Fruit fly (Drosophila melanogaster) whole organism, embryonic: ENCODE data around the gene tbc.

Experiments used
- Abd-B ChIP-seq: fragments of 200-800 bp; sonication (Bioruptor generic); optimal IDR thresholded peaks from 2 replicates; lab custom pipeline; 2018; ENCODE audit warnings: missing biosample characterization, mild to moderate bottlenecking, missing genetic modification characterization, moderate library complexity
- CG11398 ChIP-seq: fragments of 200-800 bp; sonication (Bioruptor generic); optimal IDR thresholded peaks from 2 replicates; lab custom pipeline; 2016; ENCODE audit warnings: missing biosample characterization, missing genetic modification characterization
- CG11695 ChIP-seq: fragments of 200-800 bp; sonication (Bioruptor generic); IDR thresholded peaks from 3 replicates; pipeline ENCODE4 v1.3.6; 2022; ENCODE audit warnings: missing biosample characterization, missing genetic modification characterization
- CG12391 ChIP-seq: fragments of 200-800 bp; sonication (Bioruptor generic); optimal IDR thresholded peaks from 3 replicates; lab custom pipeline; 2018; ENCODE audit warnings: missing biosample characterization, mild to moderate bottlenecking, missing genetic modification characterization, moderate library complexity
- CG12659 ChIP-seq: fragments of 200-800 bp; sonication (Bioruptor generic); optimal IDR thresholded peaks from 3 replicates; lab custom pipeline; 2017; ENCODE audit warnings: mild to moderate bottlenecking, missing biosample characterization, missing genetic modification reagents, missing genetic modification characterization
- CG13296 ChIP-seq: fragments of 200-800 bp; sonication (Bioruptor generic); optimal IDR thresholded peaks from 3 replicates; lab custom pipeline; 2018; ENCODE audit warnings: missing biosample characterization, mild to moderate bottlenecking, missing genetic modification characterization
- CG13894 ChIP-seq: fragments of 200-800 bp; sonication (Bioruptor generic); optimal IDR thresholded peaks from 3 replicates; lab custom pipeline; 2018; ENCODE audit warnings: missing biosample characterization, mild to moderate bottlenecking, missing genetic modification characterization, moderate library complexity
- CG14710 ChIP-seq: fragments of 200-800 bp; sonication (Bioruptor generic); optimal IDR thresholded peaks from 3 replicates; lab custom pipeline; 2019; ENCODE audit warnings: missing biosample characterization, mild to moderate bottlenecking, missing genetic modification characterization, moderate library complexity
- CG15514 ChIP-seq: fragments of 200-800 bp; sonication (Bioruptor generic); optimal IDR thresholded peaks from 3 replicates; lab custom pipeline; 2017; ENCODE audit warnings: missing biosample characterization, missing genetic modification characterization, mild to moderate bottlenecking, moderate library complexity, missing genetic modification reagents
- CG17361 ChIP-seq: fragments of 200-800 bp; sonication (Bioruptor generic); IDR thresholded peaks from 3 replicates; pipeline ENCODE4 v1.3.6; 2022; ENCODE audit warnings: missing biosample characterization, missing genetic modification characterization
- CG17385 ChIP-seq: fragments of 200-800 bp; sonication (Bioruptor generic); optimal IDR thresholded peaks from 3 replicates; lab custom pipeline; 2018; ENCODE audit warnings: missing biosample characterization, mild to moderate bottlenecking, missing genetic modification characterization
- CG18764 ChIP-seq: fragments of 200-800 bp; sonication (Bioruptor generic); optimal IDR thresholded peaks from 3 replicates; lab custom pipeline; 2016; ENCODE audit warnings: missing biosample characterization, missing genetic modification characterization
- CG2116 ChIP-seq: fragments of 200-800 bp; sonication (Bioruptor generic); optimal IDR thresholded peaks from 3 replicates; lab custom pipeline; 2018; ENCODE audit warnings: missing biosample characterization, mild to moderate bottlenecking, missing genetic modification characterization
- CG30403 ChIP-seq: fragments of 200-800 bp; sonication (Bioruptor generic); optimal IDR thresholded peaks from 3 replicates; lab custom pipeline; 2016; ENCODE audit warnings: missing biosample characterization, missing genetic modification characterization
- CG32532 ChIP-seq: fragments of 200-800 bp; sonication (Bioruptor generic); IDR thresholded peaks from 2 replicates; pipeline ENCODE4 v1.3.6; 2022; ENCODE audit warnings: missing biosample characterization, missing genetic modification characterization
- CG34376 ChIP-seq: fragments of 200-800 bp; sonication (Bioruptor generic); optimal IDR thresholded peaks from 2 replicates; lab custom pipeline; 2018; ENCODE audit warnings: missing biosample characterization, mild to moderate bottlenecking, missing genetic modification characterization
- CG7556 ChIP-seq: fragments of 200-800 bp; sonication (Bioruptor generic); optimal IDR thresholded peaks from 2 replicates; lab custom pipeline; 2017; ENCODE audit warnings: missing biosample characterization, mild to moderate bottlenecking, missing genetic modification characterization
- CG7745 ChIP-seq: fragments of 200-800 bp; sonication (Bioruptor generic); optimal IDR thresholded peaks from 2 replicates; lab custom pipeline; 2018; ENCODE audit warnings: missing biosample characterization, mild to moderate bottlenecking, missing genetic modification characterization, moderate library complexity
- CG8388 ChIP-seq: fragments of 200-800 bp; sonication (Bioruptor generic); optimal IDR thresholded peaks from 2 replicates; lab custom pipeline; 2019; ENCODE audit warnings: missing biosample characterization, mild to moderate bottlenecking, missing genetic modification characterization, moderate library complexity
- Dfd ChIP-seq, 2 experiments: fragments of >200 bp; optimal IDR thresholded peaks; 2 replicates each; lab custom pipeline; 2017; ENCODE audit warnings: missing biosample characterization in 2 of 2, missing genetic modification characterization in 2 of 2
- Eip74EF ChIP-seq, 2 experiments: fragments of 200-800 bp in 1 of 2; fragments of >200 bp in 1 of 2; sonication (Bioruptor generic) in 1 of 2; optimal IDR thresholded peaks; 2 replicates each; lab custom pipeline; 2017 to 2019; ENCODE audit warnings: missing biosample characterization in 2 of 2, missing genetic modification characterization in 2 of 2, mild to moderate bottlenecking in 1 of 2, moderate library complexity in 1 of 2
- Fer1 ChIP-seq: fragments of 200-800 bp; sonication (Bioruptor generic); optimal IDR thresholded peaks from 2 replicates; lab custom pipeline; 2017; ENCODE audit warnings: missing biosample characterization, mild to moderate bottlenecking, missing genetic modification characterization
- Hmx ChIP-seq: fragments of 200-800 bp; sonication (Bioruptor generic); optimal IDR thresholded peaks from 2 replicates; lab custom pipeline; 2016; ENCODE audit warnings: missing biosample characterization, missing genetic modification characterization
- Hr51 ChIP-seq, 2 experiments: fragments of 200-800 bp; sonication (Bioruptor generic); optimal IDR thresholded peaks; 2 replicates in 1 of 2; 3 replicates in 1 of 2; lab custom pipeline; 2016 to 2018; ENCODE audit warnings: missing biosample characterization in 2 of 2, missing genetic modification characterization in 2 of 2, mild to moderate bottlenecking in 1 of 2, moderate library complexity in 1 of 2
- Hsf ChIP-seq: fragments of 200-800 bp; sonication (Bioruptor generic); optimal IDR thresholded peaks from 3 replicates; lab custom pipeline; 2016; ENCODE audit warnings: missing biosample characterization, missing genetic modification characterization
- Mad ChIP-seq: fragments of 200-800 bp; sonication (Bioruptor generic); optimal IDR thresholded peaks from 2 replicates; lab custom pipeline; 2016; ENCODE audit warnings: missing biosample characterization, missing genetic modification characterization
- Mrtf ChIP-seq: fragments of 200-800 bp; sonication (Bioruptor generic); IDR thresholded peaks from 3 replicates; pipeline ENCODE4 v1.3.6; 2022; ENCODE audit warnings: missing biosample characterization, missing genetic modification characterization
- NfI ChIP-seq: fragments of 200-800 bp; sonication (Bioruptor generic); optimal IDR thresholded peaks from 3 replicates; lab custom pipeline; 2018; ENCODE audit warnings: missing biosample characterization, mild to moderate bottlenecking, missing genetic modification characterization, moderate library complexity
- Pdp1 ChIP-seq, 2 experiments: fragments of 200-800 bp; sonication (Bioruptor generic); optimal IDR thresholded peaks; 3 replicates each; lab custom pipeline; 2016; ENCODE audit warnings: missing biosample characterization in 2 of 2, missing genetic modification characterization in 2 of 2, mild to moderate bottlenecking in 1 of 2, moderate library complexity in 1 of 2
- Ptx1 ChIP-seq: fragments of 200-800 bp; sonication (Bioruptor generic); IDR thresholded peaks from 2 replicates; pipeline ENCODE4 v1.3.6; 2022; ENCODE audit warnings: missing biosample characterization, missing genetic modification characterization
- Xbp1 ChIP-seq: fragments of 200-800 bp; sonication (Bioruptor generic); optimal IDR thresholded peaks from 3 replicates; lab custom pipeline; 2016; ENCODE audit warnings: missing biosample characterization, mild to moderate bottlenecking, missing genetic modification characterization
- YL-1 ChIP-seq: fragments of 200-800 bp; sonication (Bioruptor generic); optimal IDR thresholded peaks from 3 replicates; lab custom pipeline; 2017; ENCODE audit warnings: missing biosample characterization, mild to moderate bottlenecking, missing genetic modification characterization
- aop ChIP-seq: fragments of 200-800 bp; sonication (Bioruptor generic); IDR thresholded peaks from 2 replicates; pipeline ENCODE4 v1.3.6; 2022; ENCODE audit warnings: missing biosample characterization, missing genetic modification characterization
- ara ChIP-seq: fragments of 200-800 bp; sonication (Bioruptor generic); IDR thresholded peaks from 2 replicates; pipeline ENCODE4 v1.3.6; 2022; ENCODE audit warnings: missing biosample characterization, missing genetic modification characterization
- bsh ChIP-seq, 2 experiments: fragments of 200-800 bp; sonication (Bioruptor generic); optimal IDR thresholded peaks; 2 replicates each; lab custom pipeline; 2017 to 2018; ENCODE audit warnings: mild to moderate bottlenecking in 2 of 2, missing biosample characterization in 2 of 2, missing genetic modification characterization in 2 of 2, moderate library complexity in 1 of 2
- dm ChIP-seq: fragments of 200-800 bp; sonication (Bioruptor generic); optimal IDR thresholded peaks from 3 replicates; lab custom pipeline; 2016; ENCODE audit warnings: missing biosample characterization, missing genetic modification characterization
- dmrt99B ChIP-seq: fragments of 200-800 bp; sonication (Bioruptor generic); optimal IDR thresholded peaks from 2 replicates; lab custom pipeline; 2018; ENCODE audit warnings: missing biosample characterization, mild to moderate bottlenecking, missing genetic modification characterization, moderate library complexity
- dysf ChIP-seq: fragments of 200-800 bp; sonication (Bioruptor generic); IDR thresholded peaks from 3 replicates; pipeline ENCODE4 v1.3.6; 2022; ENCODE audit warnings: missing biosample characterization, missing genetic modification characterization
- grau ChIP-seq: fragments of 200-800 bp; optimal IDR thresholded peaks from 3 replicates; lab custom pipeline; 2019; ENCODE audit warnings: missing biosample characterization, mild to moderate bottlenecking, missing genetic modification characterization, moderate library complexity
- jing ChIP-seq: fragments of 200-800 bp; sonication (Bioruptor generic); optimal IDR thresholded peaks from 2 replicates; lab custom pipeline; 2018; ENCODE audit warnings: missing biosample characterization, mild to moderate bottlenecking, missing genetic modification characterization
- kay ChIP-seq: fragments of 200-800 bp; sonication (Bioruptor generic); optimal IDR thresholded peaks from 2 replicates; lab custom pipeline; 2016; ENCODE audit warnings: missing biosample characterization, missing genetic modification characterization
- onecut ChIP-seq: fragments of 200-800 bp; sonication (Bioruptor generic); IDR thresholded peaks from 2 replicates; pipeline ENCODE4 v1.3.6; 2022; ENCODE audit warnings: missing biosample characterization, missing genetic modification characterization
- pzg ChIP-seq: fragments of 200-800 bp; sonication (Bioruptor generic); optimal IDR thresholded peaks from 3 replicates; lab custom pipeline; 2018; ENCODE audit warnings: missing biosample characterization, mild to moderate bottlenecking, missing genetic modification characterization, moderate library complexity
- ro ChIP-seq: fragments of 200-800 bp; sonication (Bioruptor generic); IDR thresholded peaks from 2 replicates; pipeline ENCODE4 v1.3.6; 2022; ENCODE audit warnings: missing biosample characterization, missing genetic modification characterization
- sens ChIP-seq: fragments of 200-800 bp; sonication (Bioruptor generic); peaks from one replicate; lab custom pipeline; 2016; ENCODE audit warnings: missing biosample characterization, missing genetic modification characterization
- slbo ChIP-seq: fragments of 200-800 bp; sonication (Bioruptor generic); IDR thresholded peaks from 2 replicates; pipeline ENCODE4 v1.3.6; 2022; ENCODE audit warnings: missing biosample characterization, missing genetic modification characterization
- sqz ChIP-seq: fragments of 200-800 bp; sonication (Bioruptor generic); optimal IDR thresholded peaks from 3 replicates; lab custom pipeline; 2018; ENCODE audit warnings: missing biosample characterization, mild to moderate bottlenecking, missing genetic modification characterization
- twi ChIP-seq: fragments of 200-800 bp; optimal IDR thresholded peaks from 2 replicates; lab custom pipeline; 2019; ENCODE audit warnings: missing biosample characterization, mild to moderate bottlenecking, missing genetic modification characterization, moderate library complexity
- usp ChIP-seq: fragments of >200 bp; optimal IDR thresholded peaks from 2 replicates; lab custom pipeline; 2017; ENCODE audit warnings: missing biosample characterization, missing genetic modification characterization
- vfl ChIP-seq: fragments of 200-800 bp; sonication (Bioruptor generic); optimal IDR thresholded peaks from 2 replicates; lab custom pipeline; 2016; ENCODE audit warnings: missing biosample characterization, missing genetic modification characterization

Gene tbc

DNA sequence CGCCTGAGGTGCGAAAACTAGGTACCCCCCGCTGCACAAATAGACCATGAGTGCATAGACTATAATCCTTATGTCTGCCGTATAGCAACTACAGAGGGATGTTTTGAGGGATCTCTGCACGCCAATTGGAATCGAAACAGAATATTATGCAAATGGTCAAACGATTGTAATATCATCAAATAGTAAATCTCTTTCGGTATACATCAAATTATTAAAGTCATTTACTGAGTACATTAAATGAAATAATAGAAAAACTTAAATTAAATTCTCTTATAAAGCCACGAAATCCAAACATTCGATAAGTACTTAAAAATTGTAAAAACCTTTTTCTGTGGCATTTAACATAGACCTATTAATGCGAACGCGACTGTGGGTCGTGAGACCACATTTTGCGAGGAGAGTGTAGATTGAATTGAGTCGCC lies 39.6 kb downstream of the tbc start (continued):
- TF ChIP-seq CG13894 (tag; lab: Kevin White, UChicago) (no peak), Ptx1 (peak; percentile 51), CG11398 (GFP tag; lab: Kevin White, UChicago) (no peak), CG2116 (GFP tag; lab: Kevin White, UChicago) (peak; percentile 2), Dfd (GFP tag; optimal IDR thresholded peaks at IDR 0.05; lab: Kevin White, UChicago) (no peak), ro (GFP tag; lab: Robert Waterston, UW) (no peak), CG18764 (GFP tag; lab: Kevin White, UChicago) (peak; percentile 9), Hmx (GFP tag; lab: Kevin White, UChicago) (peak; percentile 7), CG8388 (GFP tag; lab: Kevin White, UChicago) (peak; percentile 58), slbo (GFP tag; lab: Robert Waterston, UW) (peak; percentile 46), Xbp1 (GFP tag; lab: Kevin White, UChicago) (peak; percentile 38), sens (GFP tag; lab: Kevin White, UChicago) (peak; percentile 80), CG12659 (GFP tag; lab: Kevin White, UChicago) (peak; percentile 64), kay (GFP tag; lab: Kevin White, UChicago) (peak; percentile 42), jing (GFP tag; lab: Kevin White, UChicago) (peak; percentile 21), aop (GFP tag; lab: Robert Waterston, UW) (no peak), Hr51 (GFP tag; optimal IDR thresholded peaks at IDR 0.05; lab: Kevin White, UChicago) (peak in 1 of 2 experiments; percentile 70), Pdp1 (GFP tag; optimal IDR thresholded peaks at IDR 0.05; lab: Kevin White, UChicago) (peak; percentile 21 to 34), Abd-B (GFP tag; lab: Kevin White, UChicago) (peak; percentile 11), CG11695 (GFP tag; lab: Robert Waterston, UW) (peak; percentile 48; the same call in 1 of the 3 replicates), CG7745 (tag; lab: Kevin White, UChicago) (no peak), Eip74EF (GFP tag; optimal IDR thresholded peaks at IDR 0.05; lab: Kevin White, UChicago) (peak in 1 of 2 experiments; percentile 82), CG15514 (GFP tag; lab: Kevin White, UChicago) (peak; percentile 19), bsh (GFP tag; optimal IDR thresholded peaks at IDR 0.05; lab: Kevin White, UChicago) (peak; percentile 34 to 46), dm (GFP tag; lab: Kevin White, UChicago) (peak; percentile 21), Fer1 (GFP tag; lab: Kevin White, UChicago) (peak; percentile 63), CG30403 (GFP tag; lab: Kevin White, UChicago) (peak; percentile 71), onecut (GFP tag; lab: Robert Waterston, UW) (peak; percentile 23; the same call in 1 of the 2 replicates), YL-1 (GFP tag; lab: Kevin White, UChicago) (no peak), CG32532 (GFP tag; lab: Robert Waterston, UW) (peak; percentile 23; the same call in 1 of the 2 replicates), twi (tag; lab: Kevin White, UChicago) (peak; percentile 15), CG7556 (peak; percentile 82), dmrt99B (peak; percentile 80), vfl (GFP tag; lab: Kevin White, UChicago) (no peak), Mrtf (GFP tag; lab: Robert Waterston, UW) (no peak), CG17361 (GFP tag; lab: Robert Waterston, UW) (peak; percentile 79), pzg (no peak), dysf (GFP tag; lab: Robert Waterston, UW) (peak; percentile 63), CG12391 (tag; lab: Kevin White, UChicago) (peak; percentile 65), Hsf (GFP tag; lab: Kevin White, UChicago) (peak; percentile 50), sqz (GFP tag; lab: Kevin White, UChicago) (peak; percentile 86), Mad (peak; percentile 5), CG34376 (peak; percentile 6), grau (tag; lab: Kevin White, UChicago) (peak; percentile 71), usp (no peak), CG14710 (tag; lab: Kevin White, UChicago) (peak; percentile 70), CG17385 (peak; percentile 73), CG13296 (GFP tag; lab: Kevin White, UChicago) (peak; percentile 54), NfI (GFP tag; lab: Kevin White, UChicago) (peak; percentile 15), ara (no peak)
